Fruit fly (Drosophila melanogaster): ENCODE results near the gene Rad17.

- TF ChIP-seq CG8478 (optimal IDR thresholded peaks at IDR 0.05), result no peak
- peak in 1 of 2 experiments; percentile 15 for TF ChIP-seq CTCF (optimal IDR thresholded peaks at IDR 0.05)
These were observed 37.5 kb downstream of the Rad17 start, which contains the start of the genes put and His4r for dm6 chr3R:14625215-14626156.

Measured in S2 (cell line).